Fruit fly (Drosophila melanogaster) whole organism, embryonic: Measurements from ENCODE around the gene Glut1.

Experiments
- CG10209 ChIP-seq: fragments of 200-800 bp; sonication (Bioruptor generic); optimal IDR thresholded peaks from 3 replicates; lab custom pipeline; 2017; ENCODE audit warnings: missing biosample characterization, mild to moderate bottlenecking, missing genetic modification characterization, missing genetic modification reagents
- CG10654 ChIP-seq: fragments of 200-800 bp; sonication (Bioruptor generic); optimal IDR thresholded peaks from 2 replicates; lab custom pipeline; 2016; ENCODE audit warnings: missing biosample characterization, missing genetic modification characterization
- CG11093 ChIP-seq: fragments of 200-800 bp; sonication (Bioruptor generic); IDR thresholded peaks from 3 replicates; pipeline ENCODE4 v1.3.6; 2022; ENCODE audit warnings: missing biosample characterization, missing genetic modification characterization
- CG11247 ChIP-seq: fragments of 200-800 bp; sonication (Bioruptor generic); IDR thresholded peaks from 2 replicates; pipeline ENCODE4 v1.3.6; 2022; ENCODE audit warnings: missing biosample characterization, missing genetic modification characterization
- CG11696 ChIP-seq: fragments of 200-800 bp; sonication (Bioruptor generic); IDR thresholded peaks from 2 replicates; pipeline ENCODE4 v1.3.6; 2022; ENCODE audit warnings: missing biosample characterization, missing genetic modification characterization
- CG15269 ChIP-seq: fragments of 200-800 bp; sonication (Bioruptor generic); optimal IDR thresholded peaks from 2 replicates; lab custom pipeline; 2018; ENCODE audit warnings: missing biosample characterization, mild to moderate bottlenecking, missing genetic modification characterization, moderate library complexity
- CG17186 ChIP-seq: fragments of 200-800 bp; sonication (Bioruptor generic); optimal IDR thresholded peaks from 3 replicates; lab custom pipeline; 2017; ENCODE audit warnings: missing biosample characterization, missing genetic modification reagents, missing genetic modification characterization
- CG3163 ChIP-seq: fragments of 200-800 bp; sonication (Bioruptor generic); optimal IDR thresholded peaks from 3 replicates; lab custom pipeline; 2016; ENCODE audit warnings: missing biosample characterization, missing genetic modification characterization
- CG3281 ChIP-seq: fragments of 200-800 bp; sonication (Bioruptor generic); optimal IDR thresholded peaks from 3 replicates; lab custom pipeline; 2017; ENCODE audit warnings: missing biosample characterization, mild to moderate bottlenecking, missing genetic modification characterization
- CG33557 ChIP-seq: fragments of 200-800 bp; sonication (Bioruptor generic); optimal IDR thresholded peaks from 2 replicates; lab custom pipeline; 2019; ENCODE audit warnings: missing biosample characterization, mild to moderate bottlenecking, missing genetic modification characterization, moderate library complexity
- CG4404 ChIP-seq: fragments of 200-800 bp; sonication (Bioruptor generic); IDR thresholded peaks from 2 replicates; pipeline ENCODE4 v1.3.6; 2022; ENCODE audit warnings: missing biosample characterization, missing genetic modification characterization
- CG6765 ChIP-seq: fragments of 200-800 bp; sonication (Bioruptor generic); optimal IDR thresholded peaks from 3 replicates; lab custom pipeline; 2017; ENCODE audit warnings: missing biosample characterization, mild to moderate bottlenecking, missing genetic modification characterization
- CG9609 ChIP-seq: fragments of 200-800 bp; sonication (Bioruptor generic); optimal IDR thresholded peaks from 3 replicates; lab custom pipeline; 2016; ENCODE audit warnings: missing biosample characterization, missing genetic modification characterization
- CTCF ChIP-seq: fragments of 200-800 bp; sonication (Bioruptor generic); optimal IDR thresholded peaks from 2 replicates; lab custom pipeline; 2017; ENCODE audit warnings: missing biosample characterization, mild to moderate bottlenecking, missing genetic modification characterization, moderate library complexity
- Deaf1 ChIP-seq: fragments of 200-800 bp; optimal IDR thresholded peaks from 3 replicates; lab custom pipeline; 2019; ENCODE audit warnings: missing biosample characterization, mild to moderate bottlenecking, missing genetic modification characterization, moderate library complexity
- Dref ChIP-seq: fragments of 200-800 bp; sonication (Bioruptor generic); IDR thresholded peaks from 2 replicates; pipeline ENCODE4 v1.3.6; 2022; ENCODE audit warnings: missing biosample characterization, missing genetic modification characterization
- ERR ChIP-seq: fragments of 200-800 bp; sonication (Bioruptor generic); optimal IDR thresholded peaks from 2 replicates; lab custom pipeline; 2016; ENCODE audit warnings: missing biosample characterization, missing genetic modification characterization
- Ets65A ChIP-seq: fragments of 200-800 bp; sonication (Bioruptor generic); peaks from one replicate; lab custom pipeline; 2016; ENCODE audit warnings: missing biosample characterization, missing genetic modification characterization
- Fer3 ChIP-seq: fragments of 200-800 bp; sonication (Bioruptor generic); optimal IDR thresholded peaks from 2 replicates; lab custom pipeline; 2018; ENCODE audit warnings: missing biosample characterization, mild to moderate bottlenecking, missing genetic modification characterization, moderate library complexity
- HLH4C ChIP-seq: fragments of 200-800 bp; sonication (Bioruptor generic); IDR thresholded peaks from 3 replicates; pipeline ENCODE4 v1.3.6; 2022; ENCODE audit warnings: missing biosample characterization, missing genetic modification characterization; ENCODE audit not compliant: partially characterized antibody
- HmgZ ChIP-seq: fragments of 200-800 bp; sonication (Bioruptor generic); optimal IDR thresholded peaks from 2 replicates; lab custom pipeline; 2018; ENCODE audit warnings: missing biosample characterization, mild to moderate bottlenecking, missing genetic modification characterization
- Meics ChIP-seq: fragments of 200-800 bp; sonication (Bioruptor generic); optimal IDR thresholded peaks from 2 replicates; lab custom pipeline; 2017; ENCODE audit warnings: missing biosample characterization, mild to moderate bottlenecking, missing genetic modification characterization
- Mrtf ChIP-seq: fragments of 200-800 bp; sonication (Bioruptor generic); IDR thresholded peaks from 3 replicates; pipeline ENCODE4 v1.3.6; 2022; ENCODE audit warnings: missing biosample characterization, missing genetic modification characterization
- Myb ChIP-seq: fragments of 200-800 bp; sonication (Bioruptor generic); optimal IDR thresholded peaks from 2 replicates; lab custom pipeline; 2016; ENCODE audit warnings: missing biosample characterization, missing genetic modification characterization
- NFAT ChIP-seq: fragments of 200-800 bp; sonication (Bioruptor generic); IDR thresholded peaks from 2 replicates; pipeline ENCODE4 v1.3.6; 2022; ENCODE audit warnings: missing biosample characterization, missing genetic modification characterization
- Oli ChIP-seq: fragments of 200-800 bp; sonication (Bioruptor generic); optimal IDR thresholded peaks from 2 replicates; lab custom pipeline; 2018; ENCODE audit warnings: missing biosample characterization, mild to moderate bottlenecking, missing genetic modification characterization, moderate library complexity
- Ptx1 ChIP-seq: fragments of 200-800 bp; sonication (Bioruptor generic); IDR thresholded peaks from 2 replicates; pipeline ENCODE4 v1.3.6; 2022; ENCODE audit warnings: missing biosample characterization, missing genetic modification characterization
- Side ChIP-seq: fragments of 200-800 bp; sonication (Bioruptor generic); optimal IDR thresholded peaks from 2 replicates; lab custom pipeline; 2016; ENCODE audit warnings: missing biosample characterization, missing genetic modification characterization
- ab ChIP-seq: fragments of 200-800 bp; sonication (Bioruptor generic); optimal IDR thresholded peaks from 2 replicates; lab custom pipeline; 2016; ENCODE audit warnings: missing biosample characterization, missing genetic modification characterization
- ase ChIP-seq: fragments of 200-800 bp; sonication (Bioruptor generic); IDR thresholded peaks from 3 replicates; pipeline ENCODE4 v1.3.6; 2022; ENCODE audit warnings: missing biosample characterization, missing genetic modification characterization
- ash1 ChIP-seq: fragments of 200-800 bp; sonication (Bioruptor generic); optimal IDR thresholded peaks from 2 replicates; lab custom pipeline; 2018; ENCODE audit warnings: missing biosample characterization, mild to moderate bottlenecking, missing genetic modification characterization
- bowl ChIP-seq: fragments of 200-800 bp; sonication (Bioruptor generic); IDR thresholded peaks from 2 replicates; pipeline ENCODE4 v1.3.6; 2022; ENCODE audit warnings: missing biosample characterization, missing genetic modification characterization
- cad ChIP-seq: fragments of >200 bp; optimal IDR thresholded peaks from 2 replicates; lab custom pipeline; 2017; ENCODE audit warnings: missing biosample characterization, missing genetic modification characterization
- dati ChIP-seq: fragments of 200-800 bp; sonication (Bioruptor generic); IDR thresholded peaks from 2 replicates; pipeline ENCODE4 v1.3.6; 2022; ENCODE audit warnings: missing biosample characterization, missing genetic modification characterization
- dmrt99B ChIP-seq: fragments of 200-800 bp; sonication (Bioruptor generic); optimal IDR thresholded peaks from 2 replicates; lab custom pipeline; 2018; ENCODE audit warnings: missing biosample characterization, mild to moderate bottlenecking, missing genetic modification characterization, moderate library complexity
- dysf ChIP-seq: fragments of 200-800 bp; sonication (Bioruptor generic); IDR thresholded peaks from 3 replicates; pipeline ENCODE4 v1.3.6; 2022; ENCODE audit warnings: missing biosample characterization, missing genetic modification characterization
- ems ChIP-seq: fragments of 200-800 bp; sonication (Bioruptor generic); optimal IDR thresholded peaks from 3 replicates; lab custom pipeline; 2016; ENCODE audit warnings: missing biosample characterization, missing genetic modification characterization
- esg ChIP-seq: fragments of 200-800 bp; sonication (Bioruptor generic); conservative IDR thresholded peaks from 2 replicates; pipeline ENCODE4 v1.3.6; 2022; ENCODE audit warnings: missing biosample characterization, missing genetic modification characterization
- fd96Cb ChIP-seq: fragments of 200-800 bp; sonication (Bioruptor generic); optimal IDR thresholded peaks from 2 replicates; lab custom pipeline; 2018; ENCODE audit warnings: missing biosample characterization, mild to moderate bottlenecking, missing genetic modification characterization, moderate library complexity
- gce ChIP-seq: fragments of 200-800 bp; sonication (Bioruptor generic); IDR thresholded peaks from 3 replicates; pipeline ENCODE4 v1.3.6; 2022; ENCODE audit warnings: missing biosample characterization, missing genetic modification characterization
- gcm ChIP-seq: fragments of 200-800 bp; sonication (Bioruptor generic); optimal IDR thresholded peaks from 2 replicates; lab custom pipeline; 2019; ENCODE audit warnings: missing biosample characterization, mild to moderate bottlenecking, missing genetic modification characterization, moderate library complexity
- insv ChIP-seq, 2 experiments: fragments of 200-800 bp; sonication (Bioruptor generic); optimal IDR thresholded peaks; 3 replicates each; lab custom pipeline; 2016 to 2018; ENCODE audit warnings: missing biosample characterization in 2 of 2, missing genetic modification characterization in 2 of 2
- lab ChIP-seq: fragments of 200-800 bp; sonication (Bioruptor generic); optimal IDR thresholded peaks from 3 replicates; lab custom pipeline; 2017; ENCODE audit warnings: missing biosample characterization, missing genetic modification characterization, mild to moderate bottlenecking, moderate library complexity, missing genetic modification reagents
- lmd ChIP-seq: fragments of 200-800 bp; sonication (Bioruptor generic); IDR thresholded peaks from 2 replicates; pipeline ENCODE4 v1.3.6; 2022; ENCODE audit warnings: missing biosample characterization, missing genetic modification characterization
- luna ChIP-seq: fragments of 200-800 bp; sonication (Bioruptor generic); optimal IDR thresholded peaks from 2 replicates; lab custom pipeline; 2016; ENCODE audit warnings: missing biosample characterization, missing genetic modification characterization
- odd ChIP-seq: fragments of 200-800 bp; sonication (Bioruptor generic); optimal IDR thresholded peaks from 2 replicates; lab custom pipeline; 2017; ENCODE audit warnings: missing biosample characterization, mild to moderate bottlenecking, missing genetic modification characterization
- peb ChIP-seq: fragments of 200-800 bp; sonication (Bioruptor generic); IDR thresholded peaks from 2 replicates; pipeline ENCODE4 v1.3.6; 2022; ENCODE audit warnings: missing biosample characterization, missing genetic modification characterization
- phol ChIP-seq: fragments of 200-800 bp; sonication (Bioruptor generic); optimal IDR thresholded peaks from 3 replicates; lab custom pipeline; 2018; ENCODE audit warnings: missing biosample characterization, mild to moderate bottlenecking, missing genetic modification characterization, moderate library complexity
- pzg ChIP-seq: fragments of 200-800 bp; sonication (Bioruptor generic); optimal IDR thresholded peaks from 3 replicates; lab custom pipeline; 2018; ENCODE audit warnings: missing biosample characterization, mild to moderate bottlenecking, missing genetic modification characterization, moderate library complexity
- ranshi ChIP-seq: fragments of 200-800 bp; sonication (Bioruptor generic); IDR thresholded peaks from 2 replicates; pipeline ENCODE4 v1.3.6; 2022; ENCODE audit warnings: missing biosample characterization, missing genetic modification characterization
- slbo ChIP-seq: fragments of 200-800 bp; sonication (Bioruptor generic); IDR thresholded peaks from 2 replicates; pipeline ENCODE4 v1.3.6; 2022; ENCODE audit warnings: missing biosample characterization, missing genetic modification characterization
- sr ChIP-seq: fragments of 200-800 bp; sonication (Bioruptor generic); IDR thresholded peaks from 3 replicates; pipeline ENCODE4 v1.3.6; 2022; ENCODE audit warnings: missing biosample characterization, missing genetic modification characterization
- wek ChIP-seq: fragments of 200-800 bp; sonication (Bioruptor generic); optimal IDR thresholded peaks from 3 replicates; lab custom pipeline; 2018; ENCODE audit warnings: missing biosample characterization, mild to moderate bottlenecking, missing genetic modification characterization, moderate library complexity

Gene Glut1

DNA sequence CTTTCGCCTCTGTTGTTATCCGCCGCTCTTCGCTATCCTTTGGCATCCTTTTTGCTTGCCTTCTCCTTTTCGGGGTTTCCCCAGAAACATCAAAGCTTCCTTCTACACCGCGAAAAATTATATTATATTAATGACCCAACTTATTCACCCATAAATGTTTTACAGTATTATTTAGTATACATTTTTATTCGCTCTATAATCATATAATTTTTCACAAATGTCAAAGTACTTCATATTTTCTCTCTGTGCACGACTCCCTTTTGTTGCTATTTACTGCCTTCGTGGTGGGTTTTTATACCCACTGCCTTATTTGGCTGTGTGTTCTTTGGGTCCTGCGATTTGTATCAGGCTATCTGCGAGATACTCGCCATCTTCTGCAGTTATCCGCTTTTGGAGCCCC lies 3.4 kb downstream of the Glut1 start (continued):
- peak; percentile 3 for TF ChIP-seq HmgZ
- TF ChIP-seq CG10654 (GFP tag; lab: Kevin White, UChicago) = no peak
- TF ChIP-seq Meics (GFP tag; lab: Kevin White, UChicago) = peak; percentile 46
- no peak for TF ChIP-seq Dref (GFP tag; lab: Robert Waterston, UW)
- TF ChIP-seq luna (GFP tag; lab: Kevin White, UChicago) = no peak
- no peak for TF ChIP-seq sr (GFP tag; lab: Robert Waterston, UW)
- TF ChIP-seq CG11093 (GFP tag; lab: Robert Waterston, UW) = no peak
- peak; percentile 9 for TF ChIP-seq Deaf1
- TF ChIP-seq HLH4C (GFP tag; lab: Robert Waterston, UW) = no peak
- TF ChIP-seq CG3281 (GFP tag; lab: Kevin White, UChicago) = peak; percentile 2
- TF ChIP-seq cad (GFP tag; lab: Kevin White, UChicago) = no peak
- peak; percentile 59 for TF ChIP-seq Fer3 (tag; lab: Kevin White, UChicago)
- no peak for TF ChIP-seq CTCF (GFP tag; lab: Kevin White, UChicago)
- TF ChIP-seq CG9609 = no peak
- TF ChIP-seq NFAT (GFP tag; lab: Robert Waterston, UW) = no peak
- no peak for TF ChIP-seq bowl
- TF ChIP-seq ems (GFP tag; lab: Kevin White, UChicago) = no peak
- TF ChIP-seq CG17186 = no peak
- peak; percentile 39 for TF ChIP-seq Ptx1
- TF ChIP-seq lmd (GFP tag; lab: Robert Waterston, UW) = peak; percentile 49
- TF ChIP-seq fd96Cb = peak; percentile 6
- TF ChIP-seq Myb (GFP tag; lab: Kevin White, UChicago) = no peak
- no peak for TF ChIP-seq gcm
- no peak for TF ChIP-seq ERR (GFP tag; lab: Kevin White, UChicago)
- no peak for TF ChIP-seq ab

DNA sequence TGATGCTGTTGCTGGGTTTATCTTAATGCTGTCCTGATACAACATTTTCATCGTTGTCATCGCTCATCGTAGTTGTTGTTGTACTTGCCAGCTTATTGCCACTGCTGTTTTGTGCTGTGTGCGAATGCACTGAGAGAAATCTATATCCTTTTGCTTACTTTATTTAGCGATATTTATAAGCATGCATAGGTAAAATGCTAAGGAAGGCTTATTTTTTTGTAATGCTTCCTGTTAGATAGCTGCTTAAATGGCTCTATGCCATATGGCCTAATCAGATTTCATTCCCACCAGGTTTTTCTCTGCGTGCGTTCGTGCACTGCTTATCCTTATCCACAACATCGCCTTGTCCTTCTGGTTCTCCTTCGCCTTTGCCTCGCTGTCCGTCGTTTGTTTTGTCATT lies 38.3 kb downstream of the Glut1 start:
- TF ChIP-seq phol (tag; lab: Kevin White, UChicago) (no peak), CG15269 (tag; lab: Kevin White, UChicago) (no peak), Ets65A (GFP tag; lab: Kevin White, UChicago) (no peak), wek (GFP tag; lab: Kevin White, UChicago) (no peak), dmrt99B (tag; lab: Kevin White, UChicago) (peak; percentile 14), ase (GFP tag; lab: Robert Waterston, UW) (no peak), Side (GFP tag; lab: Kevin White, UChicago) (no peak), pzg (GFP tag; lab: Kevin White, UChicago) (no peak), Ptx1 (peak; percentile 55), CG11696 (no peak), CG10209 (peak; percentile 0), peb (GFP tag; lab: Robert Waterston, UW) (no peak), ash1 (GFP tag; lab: Kevin White, UChicago) (no peak), Oli (tag; lab: Kevin White, UChicago) (no peak), CG33557 (GFP tag; lab: Kevin White, UChicago) (no peak), dysf (peak; percentile 51; the same call in 2 of the 3 replicates), lab (GFP tag; lab: Kevin White, UChicago) (peak; percentile 17), Mrtf (peak; percentile 53; the same call in 1 of the 3 replicates), ranshi (GFP tag; lab: Robert Waterston, UW) (0 out of 2 replicates have a peak, but pooled peaks have one; percentile 7), CG11247 (GFP tag; lab: Robert Waterston, UW) (no peak), CG6765 (GFP tag; lab: Kevin White, UChicago) (no peak), odd (GFP tag; lab: Kevin White, UChicago) (no peak), CG4404 (GFP tag; lab: Robert Waterston, UW) (no peak), slbo (GFP tag; lab: Robert Waterston, UW) (peak; percentile 61), dati (no peak), lmd (GFP tag; lab: Robert Waterston, UW) (peak; percentile 10; the same call in 1 of the 2 replicates), CG3163 (GFP tag; lab: Kevin White, UChicago) (no peak), gce (GFP tag; lab: Robert Waterston, UW) (no peak), esg (GFP tag; lab: Robert Waterston, UW) (no peak), insv (GFP tag; optimal IDR thresholded peaks at IDR 0.05; lab: Kevin White, UChicago) (no peak)
